Worm (Caenorhabditis elegans) whole organism, L4 larva: Measurements from ENCODE around the gene F23H12.10.

ENCODE experiments used
- F10B5.3 ChIP-seq: sonication (generic microtip); optimal IDR thresholded peaks from 2 replicates; lab custom pipeline; 2016; ENCODE audit warnings: mild to moderate bottlenecking, missing genetic modification characterization, missing compliant biosample characterization
- F26F4.8 ChIP-seq: fragments of 200-800 bp; sonication (Bioruptor generic); conservative IDR thresholded peaks from 2 replicates; pipeline ENCODE4 v1.3.6; 2022; ENCODE audit warnings: missing genetic modification characterization, missing compliant biosample characterization
- F37D6.2 ChIP-seq: sonication (generic microtip); optimal IDR thresholded peaks from 2 replicates; lab custom pipeline; 2016; ENCODE audit warnings: mild to moderate bottlenecking, missing genetic modification characterization, missing compliant biosample characterization
- F49E8.2 ChIP-seq: sonication (generic microtip); optimal IDR thresholded peaks from 2 replicates; lab custom pipeline; 2016; ENCODE audit warnings: missing compliant biosample characterization, mild to moderate bottlenecking, missing genetic modification characterization, borderline replicate concordance
- R02D3.7 ChIP-seq: fragments of 150-350 bp; sonication (generic microtip); optimal IDR thresholded peaks from 3 replicates; lab custom pipeline; 2014; ENCODE audit warnings: missing biosample characterization, missing genetic modification characterization
- Y105C5A.15 ChIP-seq: fragments of 200-800 bp; sonication (Bioruptor generic); IDR thresholded peaks from 2 replicates; pipeline ENCODE4 v1.3.6; 2022; ENCODE audit warnings: missing genetic modification characterization, missing compliant biosample characterization
- ZK546.5 ChIP-seq, 2 experiments: sonication (generic microtip); optimal IDR thresholded peaks; 2 replicates each; lab custom pipeline; 2017; ENCODE audit warnings: missing biosample characterization in 2 of 2, missing genetic modification characterization in 2 of 2
- aha-1 ChIP-seq: fragments of 150-350 bp; peaks from one replicate; lab custom pipeline; 2014; ENCODE audit warnings: missing biosample characterization, missing genetic modification characterization
- attf-4 ChIP-seq: sonication (generic microtip); optimal IDR thresholded peaks from 3 replicates; lab custom pipeline; 2017; ENCODE audit warnings: missing biosample characterization, missing genetic modification characterization
- ceh-32 ChIP-seq: sonication (generic microtip); optimal IDR thresholded peaks from 2 replicates; lab custom pipeline; 2016; ENCODE audit warnings: mild to moderate bottlenecking, missing genetic modification characterization, missing compliant biosample characterization; ENCODE audit not compliant: poor library complexity
- ceh-82 ChIP-seq: sonication (generic microtip); optimal IDR thresholded peaks from 2 replicates; lab custom pipeline; 2017; ENCODE audit warnings: missing biosample characterization, missing genetic modification characterization
- ces-1 ChIP-seq: fragments of 150-350 bp; sonication (generic microtip); optimal IDR thresholded peaks from 4 replicates; lab custom pipeline; 2014; ENCODE audit warnings: missing biosample characterization, missing genetic modification reagents, missing genetic modification characterization
- ctbp-1 ChIP-seq: fragments of 200-800 bp; sonication (Bioruptor generic); IDR thresholded peaks from 2 replicates; pipeline ENCODE4 v1.3.6; 2022; ENCODE audit warnings: missing genetic modification reagents, missing genetic modification characterization, missing compliant biosample characterization
- daf-12 ChIP-seq: fragments of 150-350 bp; optimal IDR thresholded peaks from 2 replicates; lab custom pipeline; 2014; ENCODE audit warnings: missing biosample characterization, missing genetic modification reagents, missing genetic modification characterization
- daf-16 ChIP-seq, 3 experiments: sonication (generic microtip); optimal IDR thresholded peaks; 2 replicates each; lab custom pipeline; 2016 to 2017; ENCODE audit warnings: missing genetic modification characterization in 3 of 3, missing genetic modification reagents in 3 of 3, mild to moderate bottlenecking in 2 of 3, missing compliant biosample characterization in 2 of 3, missing biosample characterization in 1 of 3, moderate library complexity in 1 of 3
- dmd-6 ChIP-seq: fragments of 200-800 bp; sonication (Bioruptor generic); IDR thresholded peaks from 2 replicates; pipeline ENCODE4 v1.3.6; 2022; ENCODE audit warnings: missing genetic modification reagents, missing genetic modification characterization, missing compliant biosample characterization
- dmd-8 ChIP-seq: fragments of 200-800 bp; sonication (Bioruptor generic); IDR thresholded peaks from 2 replicates; pipeline ENCODE4 v1.3.6; 2022; ENCODE audit warnings: missing genetic modification characterization, missing compliant biosample characterization
- duxl-1 ChIP-seq: sonication (generic microtip); optimal IDR thresholded peaks from 2 replicates; lab custom pipeline; 2016; ENCODE audit warnings: mild to moderate bottlenecking, missing genetic modification characterization, moderate library complexity, missing compliant biosample characterization; ENCODE audit not compliant: poor library complexity
- egl-27 ChIP-seq: sonication (generic microtip); optimal IDR thresholded peaks from 3 replicates; lab custom pipeline; 2017; ENCODE audit warnings: missing biosample characterization, missing genetic modification reagents, missing genetic modification characterization
- fkh-10 ChIP-seq: fragments of 150-350 bp; optimal IDR thresholded peaks from 2 replicates; lab custom pipeline; 2014; ENCODE audit warnings: missing biosample characterization, missing genetic modification reagents, missing genetic modification characterization
- hlh-11 ChIP-seq: fragments of 200-800 bp; sonication (Bioruptor generic); optimal IDR thresholded peaks from 2 replicates; lab custom pipeline; 2018; ENCODE audit warnings: mild to moderate bottlenecking, missing genetic modification characterization, missing compliant biosample characterization
- lin-1 ChIP-seq: fragments of 200-800 bp; sonication (Bioruptor generic); IDR thresholded peaks from 2 replicates; pipeline ENCODE4 v1.3.6; 2022; ENCODE audit warnings: missing genetic modification reagents, missing genetic modification characterization, missing compliant biosample characterization
- lin-15B ChIP-seq: fragments of 150-350 bp; sonication (generic microtip); optimal IDR thresholded peaks from 3 replicates; lab custom pipeline; 2014; ENCODE audit warnings: missing biosample characterization, missing genetic modification characterization
- lin-29 ChIP-seq: fragments of 200-800 bp; sonication (Bioruptor generic); IDR thresholded peaks from 2 replicates; pipeline ENCODE4 v1.3.6; 2022; ENCODE audit warnings: missing genetic modification reagents, missing genetic modification characterization, missing compliant biosample characterization
- mxl-2 ChIP-seq: fragments of 200-800 bp; sonication (Bioruptor generic); conservative IDR thresholded peaks from 2 replicates; pipeline ENCODE4 v1.3.6; 2022; ENCODE audit warnings: missing genetic modification reagents, missing genetic modification characterization, missing compliant biosample characterization
- nhr-102 ChIP-seq: sonication (generic microtip); optimal IDR thresholded peaks from 2 replicates; lab custom pipeline; 2016; ENCODE audit warnings: mild to moderate bottlenecking, missing genetic modification characterization, moderate library complexity, missing compliant biosample characterization
- nhr-111 ChIP-seq: fragments of 200-800 bp; sonication (Bioruptor generic); optimal IDR thresholded peaks from 2 replicates; lab custom pipeline; 2018; ENCODE audit warnings: mild to moderate bottlenecking, missing genetic modification characterization, missing compliant biosample characterization
- nhr-237 ChIP-seq: sonication (generic microtip); optimal IDR thresholded peaks from 2 replicates; lab custom pipeline; 2017; ENCODE audit warnings: missing biosample characterization, missing genetic modification characterization
- nhr-41 ChIP-seq: fragments of 200-800 bp; sonication (Bioruptor generic); IDR thresholded peaks from 2 replicates; pipeline ENCODE4 v1.3.6; 2022; ENCODE audit warnings: missing genetic modification reagents, missing genetic modification characterization, missing compliant biosample characterization
- nhr-48 ChIP-seq: sonication (generic microtip); optimal IDR thresholded peaks from 2 replicates; lab custom pipeline; 2016; ENCODE audit warnings: mild to moderate bottlenecking, missing genetic modification characterization, missing compliant biosample characterization
- tra-1 ChIP-seq: fragments of 200-800 bp; sonication (Bioruptor generic); IDR thresholded peaks from 2 replicates; pipeline ENCODE4 v1.3.6; 2022; ENCODE audit warnings: missing genetic modification reagents, missing genetic modification characterization, missing compliant biosample characterization
- unc-130 ChIP-seq: sonication (generic microtip); optimal IDR thresholded peaks from 2 replicates; lab custom pipeline; 2016; ENCODE audit warnings: missing genetic modification reagents, missing genetic modification characterization, missing compliant biosample characterization
- unc-39 ChIP-seq: sonication (generic microtip); optimal IDR thresholded peaks from 2 replicates; lab custom pipeline; 2017; ENCODE audit warnings: missing biosample characterization, missing genetic modification characterization
- unc-62 ChIP-seq, 3 experiments: fragments of 150-350 bp in 1 of 3; sonication (generic microtip); optimal IDR thresholded peaks in 2 of 3; peaks in 1 of 3; 1 replicate in 1 of 3; 2 replicates in 2 of 3; lab custom pipeline; 2014 to 2017; ENCODE audit warnings: missing biosample characterization in 3 of 3, missing genetic modification characterization in 3 of 3, missing genetic modification reagents in 3 of 3, missing genotype in 1 of 3
- vab-7 ChIP-seq: fragments of 200-800 bp; sonication (Bioruptor generic); IDR thresholded peaks from 2 replicates; pipeline ENCODE4 v1.3.6; 2022; ENCODE audit warnings: missing genetic modification reagents, missing genetic modification characterization, missing compliant biosample characterization
- zfp-2 ChIP-seq: sonication (generic microtip); optimal IDR thresholded peaks from 2 replicates; lab custom pipeline; 2016; ENCODE audit warnings: mild to moderate bottlenecking, missing genetic modification characterization, missing compliant biosample characterization
- zfp-3 ChIP-seq: fragments of 200-800 bp; sonication (Bioruptor generic); conservative IDR thresholded peaks from 2 replicates; pipeline ENCODE4 v1.3.6; 2022; ENCODE audit warnings: missing genetic modification reagents, missing genetic modification characterization, missing compliant biosample characterization
- zip-2 ChIP-seq: fragments of 150-350 bp; optimal IDR thresholded peaks from 2 replicates; lab custom pipeline; 2014; ENCODE audit warnings: missing biosample characterization, missing genetic modification characterization
- ztf-7 ChIP-seq: fragments of 150-350 bp; optimal IDR thresholded peaks from 2 replicates; lab custom pipeline; 2014; ENCODE audit warnings: missing biosample characterization, missing genetic modification characterization

F23H12.10 gene

DNA sequence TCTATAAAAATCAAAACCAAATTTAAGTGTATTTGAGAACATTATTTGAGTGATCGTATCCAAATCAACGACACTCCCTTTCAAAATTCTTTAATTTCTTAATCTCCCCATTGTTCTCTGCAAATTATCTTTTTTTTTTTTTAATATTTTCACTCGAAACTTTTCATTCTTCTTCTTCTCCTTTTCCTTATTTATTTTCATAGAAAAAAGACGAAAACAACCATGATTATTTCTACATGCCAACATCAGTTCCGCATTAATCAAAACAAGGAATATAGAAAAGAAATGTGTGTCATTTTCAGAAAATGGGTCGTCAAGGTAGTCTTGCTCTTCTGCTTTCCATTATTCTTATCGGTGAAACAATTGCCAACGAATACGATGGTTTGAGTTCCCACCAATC, 23.5 kb upstream of the F23H12.10 start, which contains the start of gene K01D12.5:
Gene K01D12.5, plus strand, starts transcription at position 301 of the 400 bp plus-strand sequence.
- no peak for TF ChIP-seq ztf-7 (tag; lab: Kevin White, UChicago)
- no peak for TF ChIP-seq fkh-10
- TF ChIP-seq lin-29: no peak
- TF ChIP-seq nhr-41 (GFP tag; lab: Robert Waterston, UW): no peak
- TF ChIP-seq lin-1 (GFP tag; lab: Robert Waterston, UW): no peak
- no peak for TF ChIP-seq unc-130
- TF ChIP-seq ces-1 (GFP tag; lab: Kevin White, UChicago): no peak
- TF ChIP-seq ceh-32 (tag; lab: Kevin White, UChicago): no peak
- no peak for TF ChIP-seq zfp-3 (GFP tag; lab: Robert Waterston, UW)
- no peak for TF ChIP-seq F26F4.8
- no peak for TF ChIP-seq tra-1
- no peak for TF ChIP-seq F37D6.2 (tag; lab: Kevin White, UChicago)

DNA sequence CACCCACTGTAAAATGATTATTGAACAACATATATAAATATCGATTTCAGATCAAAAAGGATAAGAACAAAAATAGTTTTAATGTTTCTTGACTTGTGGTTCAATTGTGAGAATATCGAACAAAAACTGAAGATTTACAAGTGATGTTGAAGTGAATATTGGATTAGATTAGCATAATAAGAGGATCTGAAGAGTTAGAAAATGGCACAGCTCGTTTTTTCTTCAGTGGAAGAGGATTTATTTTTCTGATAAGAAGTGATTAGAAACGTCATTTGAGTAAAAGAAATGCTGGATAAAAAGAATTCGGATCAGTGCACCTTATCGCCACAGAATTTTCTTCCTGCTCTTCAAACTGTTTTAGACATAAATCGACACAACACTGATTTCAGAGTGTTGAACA, 21.6 kb upstream of the F23H12.10 start, which contains the start of gene twk-14:
Gene twk-14, minus strand, starts transcription at position 8 of the 400 bp plus-strand sequence.
- peak in 1 of 2 experiments; percentile 25 for TF ChIP-seq unc-62 (GFP tag; optimal IDR thresholded peaks at IDR 0.05 in 1 of 2; lab: Kevin White, UChicago)
- no peak for TF ChIP-seq unc-62 (tag; optimal IDR thresholded peaks at IDR 0.05; lab: Kevin White, UChicago)
- no peak for TF ChIP-seq nhr-237
- TF ChIP-seq, all 104 proteins: peak for 1

- TF ChIP-seq F10B5.3 (tag; lab: Kevin White, UChicago): no peak
- no peak for TF ChIP-seq nhr-48 (tag; lab: Kevin White, UChicago)
- TF ChIP-seq egl-27 (tag; lab: Kevin White, UChicago): no peak
- no peak for TF ChIP-seq ctbp-1 (GFP tag; lab: Robert Waterston, UW)
- TF ChIP-seq ceh-82 (tag; lab: Kevin White, UChicago): no peak
- TF ChIP-seq, all 104 proteins: peak for 0
These were observed 12.1 kb upstream of the F23H12.10 start, which contains the start of gene K01D12.15 for ce11 chrV:12386154-12386553. Gene K01D12.15 (plus strand): TSS chrV:12386454.

DNA sequence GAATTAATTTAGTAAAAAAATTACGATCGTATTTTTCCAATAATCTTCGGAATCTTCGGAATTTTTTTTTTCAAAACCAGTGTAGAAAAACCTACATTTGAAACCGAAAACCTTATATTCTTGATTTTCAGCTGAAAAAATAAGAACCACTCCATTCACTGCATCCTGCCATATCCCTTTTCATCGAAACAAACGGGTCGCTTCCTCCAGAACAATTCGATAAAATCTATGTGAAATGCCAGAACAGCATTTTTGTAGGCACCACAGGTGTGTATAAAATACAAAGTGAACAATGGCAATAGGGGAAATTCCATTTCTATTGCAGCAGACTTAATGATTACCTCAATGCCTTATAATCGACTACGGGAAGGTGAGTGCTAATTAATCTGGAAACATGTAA, 3.2 kb upstream of the F23H12.10 start, which contains the start of gene K01D12.1:
Gene K01D12.1, plus strand, starts transcription at position 301 of the 400 bp plus-strand sequence.
- no peak for TF ChIP-seq nhr-111 (GFP tag; lab: Kevin White, UChicago)
- no peak for TF ChIP-seq hlh-11
- peak in 1 of 2 experiments; percentile 71 for TF ChIP-seq unc-62 (GFP tag; optimal IDR thresholded peaks at IDR 0.05 in 1 of 2; lab: Kevin White, UChicago)
- no peak for TF ChIP-seq unc-62 (tag; optimal IDR thresholded peaks at IDR 0.05; lab: Kevin White, UChicago)
- peak; percentile 70 for TF ChIP-seq aha-1

DNA sequence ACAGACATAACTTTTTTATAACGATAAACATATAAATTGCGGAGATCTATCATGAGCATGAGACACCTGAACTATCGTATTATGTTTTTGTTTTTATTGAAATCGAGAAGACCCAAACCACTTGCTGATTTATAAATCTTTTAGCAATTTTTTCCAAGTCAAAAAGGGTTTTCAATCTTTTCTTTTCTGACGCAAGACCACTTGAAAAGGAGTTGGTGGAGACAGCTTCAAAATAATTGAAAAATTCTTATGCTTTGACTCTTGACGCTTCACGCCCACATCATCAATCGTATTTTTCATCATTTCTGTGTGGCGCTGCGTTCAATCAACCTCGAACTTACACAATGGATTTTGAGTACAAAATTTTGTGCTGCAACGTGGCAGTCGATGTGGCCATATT, 2.7 kb downstream of the F23H12.10 start, which contains the start of gene F23H12.7:
Gene F23H12.7, plus strand, starts transcription at position 301 of the 400 bp plus-strand sequence.
- TF ChIP-seq lin-29 (no peak), vab-7 (GFP tag; lab: Robert Waterston, UW) (no peak), unc-62 (GFP tag; optimal IDR thresholded peaks at IDR 0.05 in 1 of 2; lab: Kevin White, UChicago) (peak in 1 of 2 experiments; percentile 1), unc-62 (tag; optimal IDR thresholded peaks at IDR 0.05; lab: Kevin White, UChicago) (no peak), F37D6.2 (tag; lab: Kevin White, UChicago) (no peak), egl-27 (tag; lab: Kevin White, UChicago) (no peak)

- TF ChIP-seq dmd-6 (GFP tag; lab: Robert Waterston, UW) (no peak), attf-4 (no peak), unc-39 (no peak), daf-16 (GFP tag; optimal IDR thresholded peaks at IDR 0.05; lab: Kevin White, UChicago) (no peak), daf-16 (tag; optimal IDR thresholded peaks at IDR 0.05; lab: Kevin White, UChicago) (no peak), nhr-102 (tag; lab: Kevin White, UChicago) (no peak), Y105C5A.15 (GFP tag; lab: Robert Waterston, UW) (no peak), zip-2 (no peak), duxl-1 (tag; lab: Kevin White, UChicago) (no peak), daf-12 (tag; lab: Kevin White, UChicago) (no peak), F49E8.2 (no peak), dmd-8 (no peak), zfp-2 (tag; lab: Kevin White, UChicago) (no peak), ZK546.5 (tag; optimal IDR thresholded peaks at IDR 0.05; lab: Kevin White, UChicago) (no peak), hlh-11 (no peak), mxl-2 (GFP tag; lab: Robert Waterston, UW) (no peak), F10B5.3 (tag; lab: Kevin White, UChicago) (no peak), lin-15B (no peak), lin-29 (no peak), R02D3.7 (tag; lab: Kevin White, UChicago) (no peak)
These were observed 4.6 kb downstream of the F23H12.10 start, which contains the start of gene gcy-13 for ce11 chrV:12369437-12369836. Gene gcy-13 (minus strand): TSS chrV:12369537.
